Fruit fly (Drosophila melanogaster) whole organism, larva: ENCODE data around the gene CG14440.

Experiments
- noc ChIP-seq: fragments of 200-800 bp; sonication (Bioruptor generic); optimal IDR thresholded peaks from 3 replicates; lab custom pipeline; 2019; ENCODE audit warnings: missing biosample characterization, mild to moderate bottlenecking, missing genetic modification characterization, moderate library complexity

Gene CG14440

DNA sequence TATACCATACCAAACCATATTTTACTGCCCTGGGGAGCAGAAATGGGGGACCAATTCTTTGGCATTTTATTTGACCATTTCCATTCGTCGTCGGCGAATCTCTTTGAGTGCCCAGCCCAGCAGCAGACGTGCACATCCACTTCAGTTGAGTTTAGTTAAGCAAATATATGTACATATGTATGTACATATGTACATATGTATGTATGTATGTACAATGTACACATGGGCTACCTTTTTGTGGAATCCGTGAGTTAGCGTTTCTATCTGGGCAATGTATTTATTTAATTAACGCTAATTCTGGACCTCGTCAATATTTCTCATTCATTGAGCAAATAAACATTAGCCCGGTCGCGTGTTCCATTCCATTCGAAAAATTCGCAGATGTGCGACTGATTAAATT lies 21.6 kb upstream of the CG14440 start:
- TF ChIP-seq noc: no peak

DNA sequence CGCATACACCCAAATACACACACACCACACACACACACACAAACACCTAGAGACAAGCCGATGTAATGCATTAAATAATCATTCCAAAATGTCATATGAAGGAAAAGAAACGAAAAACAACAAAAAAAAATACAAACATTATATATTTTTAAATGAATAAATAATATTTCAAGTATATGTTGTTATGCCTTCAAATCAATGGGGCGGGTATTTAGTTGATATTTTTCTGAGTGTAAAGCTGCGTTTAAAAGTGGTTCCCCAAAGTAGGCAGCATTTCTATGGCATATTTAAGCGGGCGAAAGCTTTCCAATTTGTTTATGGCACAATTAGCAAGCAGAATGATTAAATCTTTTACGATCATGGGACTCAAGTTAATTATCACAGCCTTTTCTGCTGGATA lies 20.9 kb upstream of the CG14440 start:
- peak; percentile 39 for TF ChIP-seq noc

DNA sequence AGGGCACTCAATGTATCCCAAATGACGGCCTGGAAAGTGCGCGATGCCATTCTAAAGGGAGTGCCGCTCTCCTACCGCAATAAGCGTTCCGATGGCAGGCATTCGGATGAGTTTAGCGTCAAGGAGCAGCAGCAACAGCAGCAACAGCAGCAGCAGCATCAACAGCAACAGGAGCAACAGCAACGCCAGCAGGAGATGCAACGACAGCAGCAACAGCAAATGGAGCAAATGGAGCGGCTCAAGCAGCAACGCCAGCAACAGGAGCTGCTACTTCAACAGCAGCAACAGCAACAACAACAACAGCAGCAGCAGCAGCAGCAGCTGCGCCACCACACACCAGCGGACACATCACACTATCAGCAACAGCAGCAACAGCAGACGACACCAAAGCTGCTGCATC lies 17.8 kb upstream of the CG14440 start:
- no peak for TF ChIP-seq noc

dm6 chrX:6711295-6711694 lies 12.9 kb upstream of the CG14440 start:
- TF ChIP-seq noc: peak; percentile 58

DNA sequence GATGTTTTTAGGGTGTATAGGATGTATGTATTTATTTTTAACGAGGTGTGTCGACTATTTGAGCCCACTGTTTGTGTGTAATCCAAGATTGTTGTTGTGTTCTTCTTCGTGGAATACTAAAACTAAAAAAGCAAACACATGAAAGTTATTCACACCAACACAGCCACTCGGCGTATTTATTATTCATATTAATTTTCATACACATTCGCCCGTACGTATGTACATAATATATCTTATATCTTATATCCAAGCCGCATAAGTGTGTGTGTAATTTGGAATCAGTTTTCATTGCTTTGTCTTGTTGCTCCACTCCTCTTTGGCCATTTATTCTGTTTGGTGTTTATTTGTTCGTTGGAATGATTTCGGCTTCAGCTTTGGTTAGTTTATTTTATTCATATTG lies 12.3 kb upstream of the CG14440 start:
- TF ChIP-seq noc: no peak

DNA sequence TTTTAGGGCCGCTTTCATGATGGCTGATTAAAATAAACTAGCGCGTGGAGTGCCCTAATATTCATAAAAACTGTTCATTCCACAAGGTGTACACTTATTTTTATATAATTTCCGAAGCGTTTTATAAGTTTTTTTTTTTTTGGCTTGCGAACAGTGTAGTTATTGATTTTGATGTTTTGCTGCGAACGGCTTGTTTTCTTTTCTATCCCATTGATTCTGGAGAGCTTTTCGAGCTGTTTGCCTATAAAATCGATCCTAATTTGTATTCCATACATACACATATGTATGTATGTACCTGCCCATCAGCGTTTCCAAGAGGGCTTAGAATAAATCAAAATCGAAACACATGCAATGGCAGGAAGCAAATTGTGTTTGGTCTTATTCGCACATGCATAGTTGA lies 11.9 kb upstream of the CG14440 start:
- TF ChIP-seq noc: no peak

- no peak for TF ChIP-seq noc
These were observed 11.1 kb upstream of the CG14440 start for dm6 chrX:6709252-6710037.

DNA sequence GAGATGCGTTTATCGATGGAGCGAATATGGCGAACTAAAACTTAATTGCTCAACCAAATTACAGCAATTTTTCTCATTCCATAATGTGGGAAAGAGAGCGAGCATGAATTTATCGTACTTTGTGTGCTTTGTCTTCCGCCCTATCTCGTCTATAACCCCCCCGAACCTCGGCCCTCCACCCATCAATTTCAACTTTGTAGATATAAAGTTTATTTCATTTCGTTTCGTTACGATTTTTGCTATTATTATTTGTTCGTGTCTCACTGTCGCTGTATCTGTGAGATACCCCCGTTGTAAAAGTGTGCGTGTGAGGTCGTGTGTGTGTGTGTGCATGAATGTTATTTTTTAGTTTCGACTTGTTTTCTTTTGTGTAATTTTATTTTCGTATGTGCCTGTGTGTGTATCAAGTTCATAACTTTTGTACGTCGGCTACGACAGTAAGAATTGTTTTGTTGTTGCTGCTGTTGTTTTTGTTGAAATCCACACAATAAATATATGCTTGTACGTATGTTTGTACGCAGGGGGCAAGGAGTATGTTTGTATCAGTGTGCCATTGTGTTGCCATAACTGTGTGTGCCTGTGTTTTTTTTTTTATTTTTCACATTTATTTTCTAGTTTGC lies 10.3 kb upstream of the CG14440 start:
- TF ChIP-seq noc: no peak

dm6 chrX:6708138-6708537 lies 9.8 kb upstream of the CG14440 start:
- TF ChIP-seq noc: no peak

dm6 chrX:6706570-6707306 lies 8.4 kb upstream of the CG14440 start:
- peak; percentile 13 for TF ChIP-seq noc

- no peak for TF ChIP-seq noc
These were observed 7.5 kb upstream of the CG14440 start for dm6 chrX:6705890-6706289.

- TF ChIP-seq noc: peak; percentile 39
These were observed 6.9 kb upstream of the CG14440 start for dm6 chrX:6705059-6705802.

DNA sequence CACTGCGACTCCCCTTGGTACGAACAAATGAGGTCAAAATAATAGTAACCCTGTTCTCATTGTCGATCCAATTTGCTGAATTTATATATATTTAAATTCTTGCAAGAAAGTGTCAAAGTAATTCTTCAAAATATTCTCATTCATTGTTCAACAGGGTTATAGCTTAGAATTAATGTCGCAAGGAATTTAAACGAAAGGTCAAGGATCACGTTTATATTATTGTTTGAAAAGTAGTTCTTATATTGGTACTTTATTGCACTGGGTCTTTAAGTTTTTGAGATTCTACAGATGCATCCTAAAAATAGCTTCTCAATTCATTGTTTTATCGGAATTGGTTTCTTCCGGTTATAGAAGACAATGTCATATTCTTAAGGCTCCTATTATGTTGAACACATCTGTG lies 5.6 kb upstream of the CG14440 start:
- no peak for TF ChIP-seq noc

DNA sequence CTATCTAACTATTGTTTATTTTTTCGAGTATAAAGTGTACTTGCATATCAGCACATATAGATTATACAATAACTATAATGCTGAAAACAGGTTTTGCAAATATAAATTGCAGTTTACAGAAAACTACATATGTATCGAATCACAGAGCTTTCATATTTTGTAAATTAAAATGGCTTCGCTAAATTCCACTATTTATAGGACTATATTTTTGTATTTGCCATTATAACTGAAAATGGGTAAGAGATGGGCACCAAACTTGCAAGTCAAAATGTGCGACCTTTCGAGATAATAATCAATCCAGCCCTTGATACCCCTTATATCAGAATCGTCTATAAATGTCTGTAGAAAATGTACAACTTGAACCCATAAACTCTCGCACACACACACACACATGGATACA lies 4.9 kb upstream of the CG14440 start:
- TF ChIP-seq noc: no peak

- TF ChIP-seq noc: no peak
These were observed 4.2 kb upstream of the CG14440 start for dm6 chrX:6702591-6702990.

dm6 chrX:6702028-6702433 lies 3.7 kb upstream of the CG14440 start:
- TF ChIP-seq noc: no peak

- TF ChIP-seq noc: no peak
These were observed 2.7 kb upstream of the CG14440 start for dm6 chrX:6700990-6701530.
